Comparison of ENCODE assay signal across 2 worm cellular contexts in the genomic region with DNA sequence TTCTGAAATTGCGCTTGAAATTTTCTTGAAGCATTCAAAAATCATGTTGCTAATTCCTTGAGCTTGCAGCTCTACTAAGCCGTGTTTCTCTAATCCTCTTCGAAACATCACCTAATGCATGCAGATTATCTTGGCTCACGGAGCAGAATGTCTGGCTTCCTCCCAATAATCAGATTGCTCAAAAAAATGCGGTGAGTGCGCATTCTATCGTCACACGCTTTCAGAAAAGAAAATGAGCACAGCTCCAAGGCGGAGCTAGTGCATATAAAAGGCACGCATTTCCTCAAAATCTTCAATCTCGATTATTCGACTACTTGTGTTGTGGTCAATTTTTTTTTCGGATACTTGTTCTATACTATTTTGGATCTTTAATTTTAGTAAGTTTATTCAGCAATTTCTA.
A peak's percentile ranks its signal among the peaks of the same experiment; 100 is the strongest.
TF ChIP-seq lines count a peak whose summit lies in the region.

No protein-coding gene starts in this region.

TF ChIP-seq in whole organism, L1 larva, 84 proteins besides CTCF, POLR2A, EP300 and RAD21 (continued from another document and continues in another):
- TF ChIP-seq nhr-71 (tag; optimal IDR thresholded peaks at IDR 0.05; lab: Kevin White, UChicago) (peak; percentile 78), pag-3 (tag; optimal IDR thresholded peaks at IDR 0.05; lab: Kevin White, UChicago; ENCODE audit: borderline replicate concordance, insufficient read depth) (no peak), elt-3 (tag; optimal IDR thresholded peaks at IDR 0.05; lab: Kevin White, UChicago) (no peak), dsc-1 (tag; optimal IDR thresholded peaks at IDR 0.05; lab: Kevin White, UChicago) (peak; percentile 84), mef-2 (tag; optimal IDR thresholded peaks at IDR 0.05; lab: Kevin White, UChicago) (no peak), lin-39 (tag; optimal IDR thresholded peaks at IDR 0.05; lab: Kevin White, UChicago) (no peak), egl-13 (tag; optimal IDR thresholded peaks at IDR 0.05; lab: Kevin White, UChicago) (peak; percentile 81), elt-2 (tag; optimal IDR thresholded peaks at IDR 0.05; lab: Kevin White, UChicago) (no peak), zag-1 (tag; optimal IDR thresholded peaks at IDR 0.05; lab: Kevin White, UChicago) (no peak), fos-1 (tag; optimal IDR thresholded peaks at IDR 0.05; lab: Kevin White, UChicago) (peak; percentile 19), nhr-11 (tag; optimal IDR thresholded peaks at IDR 0.05; lab: Kevin White, UChicago) (no peak), fkh-10 (GFP tag; optimal IDR thresholded peaks at IDR 0.05; lab: Kevin White, UChicago) (peak; percentile 82), nhr-20 (tag; optimal IDR thresholded peaks at IDR 0.05; lab: Kevin White, UChicago) (no peak), sptf-1 (tag; optimal IDR thresholded peaks at IDR 0.05; lab: Kevin White, UChicago) (no peak), ets-5 (GFP tag; IDR thresholded peaks at IDR 0.05; lab: Robert Waterston, UW) (no peak), ztf-4 (tag; optimal IDR thresholded peaks at IDR 0.05; lab: Kevin White, UChicago) (no peak), dpl-1 (GFP tag; optimal IDR thresholded peaks at IDR 0.05; lab: Kevin White, UChicago) (peak in 1 of 3 experiments; percentile 12), F16B12.6 (tag; optimal IDR thresholded peaks at IDR 0.05; lab: Kevin White, UChicago) (no peak), nhr-12 (tag; optimal IDR thresholded peaks at IDR 0.05; lab: Kevin White, UChicago) (no peak), ces-1 (GFP tag; optimal IDR thresholded peaks at IDR 0.05; lab: Kevin White, UChicago) (peak; percentile 11), unc-30 (tag; optimal IDR thresholded peaks at IDR 0.05; lab: Kevin White, UChicago) (no peak), jun-1 (tag; optimal IDR thresholded peaks at IDR 0.05; lab: Kevin White, UChicago) (peak; percentile 16), unc-98 (GFP tag; IDR thresholded peaks at IDR 0.05; lab: Robert Waterston, UW) (no peak), snpc-4 (tag; optimal IDR thresholded peaks at IDR 0.05; lab: Kevin White, UChicago) (no peak), ceh-88 (GFP tag; IDR thresholded peaks at IDR 0.05; lab: Robert Waterston, UW) (peak; percentile 40; the same call in 1 of the 2 replicates), mep-1 (tag; optimal IDR thresholded peaks at IDR 0.05; lab: Kevin White, UChicago) (peak; percentile 36), C04F5.9 (tag; optimal IDR thresholded peaks at IDR 0.05; lab: Kevin White, UChicago) (no peak), ceh-90 (tag; optimal IDR thresholded peaks at IDR 0.05; lab: Kevin White, UChicago) (no peak), zip-4 (GFP tag; optimal IDR thresholded peaks at IDR 0.05; lab: Kevin White, UChicago) (no peak), lin-13 (GFP tag; optimal IDR thresholded peaks at IDR 0.05; lab: Kevin White, UChicago) (no peak), ceh-63 (GFP tag; optimal IDR thresholded peaks at IDR 0.05; lab: Kevin White, UChicago) (no peak), nhr-76 (tag; optimal IDR thresholded peaks at IDR 0.05; lab: Kevin White, UChicago) (no peak), nhr-237 (tag; optimal IDR thresholded peaks at IDR 0.05; lab: Kevin White, UChicago) (no peak), irx-1 (tag; optimal IDR thresholded peaks at IDR 0.05; lab: Kevin White, UChicago) (no peak), pax-3 (tag; optimal IDR thresholded peaks at IDR 0.05; lab: Kevin White, UChicago) (peak; percentile 66), hlh-17 (GFP tag; optimal IDR thresholded peaks at IDR 0.05; lab: Kevin White, UChicago; ENCODE audit: borderline replicate concordance) (no peak), ceh-82 (tag; optimal IDR thresholded peaks at IDR 0.05; lab: Kevin White, UChicago) (peak; percentile 20 to 30 (median 25)), hpl-2 (GFP tag; optimal IDR thresholded peaks at IDR 0.05; lab: Kevin White, UChicago) (no peak), tbx-2 (tag; optimal IDR thresholded peaks at IDR 0.05; lab: Kevin White, UChicago) (peak; percentile 48), hlh-4 (tag; optimal IDR thresholded peaks at IDR 0.05; lab: Kevin White, UChicago) (no peak), Y116A8C.19 (tag; optimal IDR thresholded peaks at IDR 0.05; lab: Kevin White, UChicago; ENCODE audit: borderline replicate concordance) (no peak), fkh-8 (tag; optimal IDR thresholded peaks at IDR 0.05; lab: Kevin White, UChicago) (peak; percentile 96), skn-1 (tag; optimal IDR thresholded peaks at IDR 0.05; lab: Kevin White, UChicago) (peak; percentile 21), nhr-19 (GFP tag; conservative IDR thresholded peaks at IDR 0.05; lab: Robert Waterston, UW) (peak; percentile 20; the same call in 1 of the 2 replicates), unc-86 (tag; optimal IDR thresholded peaks at IDR 0.05; lab: Kevin White, UChicago) (peak; percentile 53), swsn-7 (tag; optimal IDR thresholded peaks at IDR 0.05; lab: Kevin White, UChicago) (peak; percentile 53), rnt-1 (tag; optimal IDR thresholded peaks at IDR 0.05; lab: Kevin White, UChicago) (no peak), nhr-77 (tag; optimal IDR thresholded peaks at IDR 0.05; lab: Kevin White, UChicago) (no peak), lin-35 (GFP tag; optimal IDR thresholded peaks at IDR 0.05; lab: Kevin White, UChicago) (peak in 1 of 2 experiments; percentile 54), pqm-1 (tag; optimal IDR thresholded peaks at IDR 0.05; lab: Kevin White, UChicago) (no peak), lin-15B (tag; optimal IDR thresholded peaks at IDR 0.05; lab: Kevin White, UChicago) (no peak), efl-3 (GFP tag; optimal IDR thresholded peaks at IDR 0.05; lab: Kevin White, UChicago) (no peak), unc-62 (GFP tag; optimal IDR thresholded peaks at IDR 0.05; lab: Kevin White, UChicago) (no peak), ceh-8 (GFP tag; optimal IDR thresholded peaks at IDR 0.05; lab: Kevin White, UChicago) (peak; percentile 55), lir-3 (tag; optimal IDR thresholded peaks at IDR 0.05; lab: Kevin White, UChicago; ENCODE audit: poor library complexity) (no peak), egl-27 (tag; optimal IDR thresholded peaks at IDR 0.05; lab: Kevin White, UChicago) (no peak), nhr-90 (tag; optimal IDR thresholded peaks at IDR 0.05; lab: Kevin White, UChicago; ENCODE audit: poor library complexity) (no peak), alr-1 (tag; optimal IDR thresholded peaks at IDR 0.05; lab: Kevin White, UChicago; ENCODE audit: borderline replicate concordance) (no peak), ztf-11 (tag; optimal IDR thresholded peaks at IDR 0.05; lab: Kevin White, UChicago) (no peak), xbp-1 (tag; optimal IDR thresholded peaks at IDR 0.05; lab: Kevin White, UChicago) (peak; percentile 6), grh-1 (GFP tag; IDR thresholded peaks at IDR 0.05; lab: Robert Waterston, UW) (no peak), nhr-28 (tag; optimal IDR thresholded peaks at IDR 0.05; lab: Kevin White, UChicago) (no peak), lsy-2 (tag; optimal IDR thresholded peaks at IDR 0.05; lab: Kevin White, UChicago) (peak; percentile 36 to 57), aly-2 (tag; optimal IDR thresholded peaks at IDR 0.05; lab: Kevin White, UChicago) (no peak)

TF ChIP-seq in whole organism, L2 larva, 48 proteins besides CTCF, POLR2A, EP300 and RAD21 (continued from another document):
- TF ChIP-seq R02D3.7 (tag; optimal IDR thresholded peaks at IDR 0.05; lab: Kevin White, UChicago) (no peak), nhr-11 (tag; optimal IDR thresholded peaks at IDR 0.05; lab: Kevin White, UChicago) (no peak), egl-27 (tag; optimal IDR thresholded peaks at IDR 0.05; lab: Kevin White, UChicago) (no peak), nhr-12 (tag; optimal IDR thresholded peaks at IDR 0.05; lab: Kevin White, UChicago) (no peak)
